Fruit fly (Drosophila melanogaster) whole organism, embryonic: ENCODE measurements around the gene RpL35.

ENCODE experiments used
- ATbp ChIP-seq: fragments of 200-800 bp; sonication (Bioruptor generic); optimal IDR thresholded peaks from 2 replicates; lab custom pipeline; 2017; ENCODE audit warnings: missing biosample characterization, mild to moderate bottlenecking, missing genetic modification characterization, missing genetic modification reagents
- BEAF-32 ChIP-seq: fragments of 200-800 bp; sonication (Bioruptor generic); optimal IDR thresholded peaks from 3 replicates; lab custom pipeline; 2017; ENCODE audit warnings: missing biosample characterization, missing genetic modification characterization, mild to moderate bottlenecking, moderate library complexity, missing genetic modification reagents
- Bgb ChIP-seq: fragments of 200-800 bp; sonication (Bioruptor generic); IDR thresholded peaks from 2 replicates; pipeline ENCODE4 v1.3.6; 2022; ENCODE audit warnings: missing biosample characterization, missing genetic modification characterization; ENCODE audit not compliant: partially characterized antibody
- CG10267 ChIP-seq: fragments of 200-800 bp; sonication (Bioruptor generic); optimal IDR thresholded peaks from 2 replicates; lab custom pipeline; 2018; ENCODE audit warnings: missing biosample characterization, mild to moderate bottlenecking, missing genetic modification characterization, moderate library complexity
- CG11504 ChIP-seq: fragments of 200-800 bp; sonication (Bioruptor generic); optimal IDR thresholded peaks from 3 replicates; lab custom pipeline; 2019; ENCODE audit warnings: missing biosample characterization, mild to moderate bottlenecking, missing genetic modification characterization, moderate library complexity
- CG14860 ChIP-seq: fragments of 200-800 bp; sonication (Bioruptor generic); IDR thresholded peaks from 3 replicates; pipeline ENCODE4 v1.3.6; 2022; ENCODE audit warnings: missing biosample characterization, missing genetic modification characterization; ENCODE audit not compliant: partially characterized antibody
- CG15601 ChIP-seq: fragments of 200-800 bp; sonication (Bioruptor generic); optimal IDR thresholded peaks from 3 replicates; lab custom pipeline; 2019; ENCODE audit warnings: missing biosample characterization, mild to moderate bottlenecking, missing genetic modification characterization, moderate library complexity
- CG17186 ChIP-seq: fragments of 200-800 bp; sonication (Bioruptor generic); optimal IDR thresholded peaks from 3 replicates; lab custom pipeline; 2017; ENCODE audit warnings: missing biosample characterization, missing genetic modification reagents, missing genetic modification characterization
- CG17829 ChIP-seq: fragments of 200-800 bp; optimal IDR thresholded peaks from 2 replicates; lab custom pipeline; 2019; ENCODE audit warnings: missing biosample characterization, mild to moderate bottlenecking, missing genetic modification characterization, moderate library complexity
- CG3281 ChIP-seq: fragments of 200-800 bp; sonication (Bioruptor generic); optimal IDR thresholded peaks from 3 replicates; lab custom pipeline; 2017; ENCODE audit warnings: missing biosample characterization, mild to moderate bottlenecking, missing genetic modification characterization
- CG33213 ChIP-seq: fragments of 200-800 bp; sonication (Bioruptor generic); optimal IDR thresholded peaks from 3 replicates; lab custom pipeline; 2016; ENCODE audit warnings: missing biosample characterization, missing genetic modification characterization
- CG7786 ChIP-seq: fragments of 200-800 bp; sonication (Bioruptor generic); optimal IDR thresholded peaks from 2 replicates; lab custom pipeline; 2016; ENCODE audit warnings: missing biosample characterization, missing genetic modification characterization
- CG8290 ChIP-seq, 3 experiments: fragments of 200-800 bp; sonication (Bioruptor generic); optimal IDR thresholded peaks; 2 replicates each; lab custom pipeline; 2016 to 2019; ENCODE audit warnings: missing biosample characterization in 3 of 3, missing genetic modification characterization in 3 of 3, mild to moderate bottlenecking in 2 of 3, moderate library complexity in 1 of 3
- Dll ChIP-seq: fragments of 200-800 bp; sonication (Bioruptor generic); IDR thresholded peaks from 4 replicates; pipeline ENCODE4 v1.3.6; 2022; ENCODE audit warnings: missing biosample characterization, missing genetic modification characterization; ENCODE audit not compliant: partially characterized antibody
- Doc3 ChIP-seq: fragments of 200-800 bp; sonication (Bioruptor generic); IDR thresholded peaks from 3 replicates; pipeline ENCODE4 v1.3.6; 2022; ENCODE audit warnings: missing biosample characterization, missing genetic modification characterization; ENCODE audit not compliant: partially characterized antibody
- Dp ChIP-seq: fragments of 200-800 bp; sonication (Bioruptor generic); optimal IDR thresholded peaks from 2 replicates; lab custom pipeline; 2018; ENCODE audit warnings: missing biosample characterization, mild to moderate bottlenecking, missing genetic modification characterization, moderate library complexity
- GATAe ChIP-seq: fragments of 200-800 bp; sonication (Bioruptor generic); conservative IDR thresholded peaks from 2 replicates; pipeline ENCODE4 v1.3.6; 2022; ENCODE audit warnings: missing biosample characterization, missing genetic modification characterization
- Gug ChIP-seq: fragments of 200-800 bp; sonication (Bioruptor generic); IDR thresholded peaks from 4 replicates; pipeline ENCODE4 v1.3.6; 2022; ENCODE audit warnings: missing biosample characterization, missing genetic modification characterization
- H15 ChIP-seq: fragments of 200-800 bp; sonication (Bioruptor generic); IDR thresholded peaks from 3 replicates; pipeline ENCODE4 v1.3.6; 2022; ENCODE audit warnings: missing biosample characterization, missing genetic modification characterization
- HLH4C ChIP-seq: fragments of 200-800 bp; sonication (Bioruptor generic); IDR thresholded peaks from 3 replicates; pipeline ENCODE4 v1.3.6; 2022; ENCODE audit warnings: missing biosample characterization, missing genetic modification characterization; ENCODE audit not compliant: partially characterized antibody
- HLHmδ ChIP-seq: fragments of 200-800 bp; sonication (Bioruptor generic); optimal IDR thresholded peaks from 2 replicates; lab custom pipeline; 2018; ENCODE audit warnings: missing biosample characterization, mild to moderate bottlenecking, missing genetic modification characterization, moderate library complexity
- Hand ChIP-seq: fragments of 200-800 bp; sonication (Bioruptor generic); optimal IDR thresholded peaks from 2 replicates; lab custom pipeline; 2017; ENCODE audit warnings: mild to moderate bottlenecking, missing biosample characterization, missing genetic modification reagents, missing genetic modification characterization
- MBD-R2 ChIP-seq: fragments of 200-800 bp; sonication (Bioruptor generic); IDR thresholded peaks from 2 replicates; pipeline ENCODE4 v1.3.6; 2022; ENCODE audit warnings: missing biosample characterization, missing genetic modification characterization
- Trl ChIP-seq, 3 experiments: fragments of >200 bp in 2 of 3; fragments of 200-800 bp in 1 of 3; sonication (Bioruptor generic) in 1 of 3; optimal IDR thresholded peaks; 2 replicates in 1 of 3; 3 replicates in 2 of 3; lab custom pipeline; 2016 to 2017; ENCODE audit warnings: missing biosample characterization in 1 of 3, missing genetic modification characterization in 1 of 3
- bbx ChIP-seq: fragments of 200-800 bp; sonication (Bioruptor generic); IDR thresholded peaks from 2 replicates; pipeline ENCODE4 v1.3.6; 2022; ENCODE audit warnings: missing biosample characterization, missing genetic modification characterization; ENCODE audit not compliant: partially characterized antibody
- bowl ChIP-seq: fragments of 200-800 bp; sonication (Bioruptor generic); IDR thresholded peaks from 2 replicates; pipeline ENCODE4 v1.3.6; 2022; ENCODE audit warnings: missing biosample characterization, missing genetic modification characterization
- crp ChIP-seq, 2 experiments: fragments of 200-800 bp; sonication (Bioruptor generic); optimal IDR thresholded peaks; 2 replicates in 1 of 2; 3 replicates in 1 of 2; lab custom pipeline; 2017; ENCODE audit warnings: missing biosample characterization in 2 of 2, missing genetic modification characterization in 2 of 2, mild to moderate bottlenecking in 1 of 2, moderate library complexity in 1 of 2
- fd3F ChIP-seq: fragments of 200-800 bp; sonication (Bioruptor generic); optimal IDR thresholded peaks from 2 replicates; lab custom pipeline; 2018; ENCODE audit warnings: missing biosample characterization, mild to moderate bottlenecking, missing genetic modification characterization, moderate library complexity
- gfzf ChIP-seq: fragments of 200-800 bp; sonication (Bioruptor generic); optimal IDR thresholded peaks from 2 replicates; lab custom pipeline; 2016; ENCODE audit warnings: missing biosample characterization, mild to moderate bottlenecking, missing genetic modification characterization, moderate library complexity
- gro ChIP-seq: fragments of 200-800 bp; sonication (Bioruptor generic); optimal IDR thresholded peaks from 2 replicates; lab custom pipeline; 2016; ENCODE audit warnings: missing biosample characterization, missing genetic modification characterization
- hb ChIP-seq: fragments of 200-800 bp; sonication (Bioruptor generic); IDR thresholded peaks from 3 replicates; pipeline ENCODE4 v1.3.6; 2022; ENCODE audit warnings: missing biosample characterization, missing genetic modification characterization; ENCODE audit not compliant: partially characterized antibody
- inv ChIP-seq: fragments of 200-800 bp; sonication (Bioruptor generic); IDR thresholded peaks from 2 replicates; pipeline ENCODE4 v1.3.6; 2022; ENCODE audit warnings: missing biosample characterization, missing genetic modification characterization; ENCODE audit not compliant: partially characterized antibody
- oc ChIP-seq: fragments of 200-800 bp; sonication (Bioruptor generic); optimal IDR thresholded peaks from 2 replicates; lab custom pipeline; 2018; ENCODE audit warnings: missing biosample characterization, mild to moderate bottlenecking, missing genetic modification characterization, moderate library complexity
- pzg ChIP-seq: fragments of 200-800 bp; sonication (Bioruptor generic); optimal IDR thresholded peaks from 3 replicates; lab custom pipeline; 2018; ENCODE audit warnings: missing biosample characterization, mild to moderate bottlenecking, missing genetic modification characterization, moderate library complexity
- row ChIP-seq: fragments of 200-800 bp; sonication (Bioruptor generic); IDR thresholded peaks from 3 replicates; pipeline ENCODE4 v1.3.6; 2022; ENCODE audit warnings: missing biosample characterization, missing genetic modification characterization
- sisA ChIP-seq: fragments of 200-800 bp; sonication (Bioruptor generic); IDR thresholded peaks from 2 replicates; pipeline ENCODE4 v1.3.6; 2022; ENCODE audit warnings: missing biosample characterization, missing genetic modification characterization
- sna ChIP-seq: fragments of 200-800 bp; sonication (Bioruptor generic); IDR thresholded peaks from 2 replicates; pipeline ENCODE4 v1.3.6; 2022; ENCODE audit warnings: missing biosample characterization, missing genetic modification characterization; ENCODE audit not compliant: partially characterized antibody
- stwl ChIP-seq: fragments of 200-800 bp; sonication (Bioruptor generic); optimal IDR thresholded peaks from 3 replicates; lab custom pipeline; 2018; ENCODE audit warnings: missing biosample characterization, mild to moderate bottlenecking, missing genetic modification characterization, moderate library complexity
- tap ChIP-seq: fragments of 200-800 bp; optimal IDR thresholded peaks from 3 replicates; lab custom pipeline; 2019; ENCODE audit warnings: missing biosample characterization, mild to moderate bottlenecking, missing genetic modification characterization, moderate library complexity
- tna ChIP-seq: fragments of 200-800 bp; sonication (Bioruptor generic); IDR thresholded peaks from 2 replicates; pipeline ENCODE4 v1.3.6; 2022; ENCODE audit warnings: missing biosample characterization, missing genetic modification characterization; ENCODE audit not compliant: partially characterized antibody
- trem ChIP-seq: fragments of 200-800 bp; optimal IDR thresholded peaks from 3 replicates; lab custom pipeline; 2019; ENCODE audit warnings: missing biosample characterization, mild to moderate bottlenecking, missing genetic modification characterization, moderate library complexity
- twi ChIP-seq: fragments of 200-800 bp; optimal IDR thresholded peaks from 2 replicates; lab custom pipeline; 2019; ENCODE audit warnings: missing biosample characterization, mild to moderate bottlenecking, missing genetic modification characterization, moderate library complexity
- yki ChIP-seq: fragments of >200 bp; optimal IDR thresholded peaks from 3 replicates; lab custom pipeline; 2018
- zen2 ChIP-seq: fragments of 200-800 bp; sonication (Bioruptor generic); IDR thresholded peaks from 3 replicates; pipeline ENCODE4 v1.3.6; 2022; ENCODE audit warnings: missing biosample characterization, missing genetic modification characterization; ENCODE audit not compliant: partially characterized antibody

The RpL35 gene

dm6 chrX:5690651-5691379, 18.6 kb downstream of the RpL35 start (continued):
- TF ChIP-seq HLH4C (GFP tag; lab: Robert Waterston, UW) (peak; percentile 53; the same call in 2 of the 3 replicates), row (GFP tag; lab: Robert Waterston, UW) (peak; percentile 55)

- TF ChIP-seq ATbp (GFP tag; lab: Kevin White, UChicago) (no peak), Dp (GFP tag; lab: Kevin White, UChicago) (peak; percentile 86), gro (GFP tag; lab: Kevin White, UChicago) (no peak), tna (peak; percentile 89), trem (tag; lab: Kevin White, UChicago) (peak; percentile 26), CG15601 (tag; lab: Kevin White, UChicago) (no peak), Bgb (GFP tag; lab: Robert Waterston, UW) (peak; percentile 69), Doc3 (peak; percentile 58), sisA (GFP tag; lab: Robert Waterston, UW) (no peak), sna (GFP tag; lab: Robert Waterston, UW) (peak; percentile 64; the same call in 1 of the 2 replicates), crp (GFP tag; optimal IDR thresholded peaks at IDR 0.05; lab: Kevin White, UChicago) (peak; percentile 5 to 88), Hand (GFP tag; lab: Kevin White, UChicago) (no peak), fd3F (no peak), CG3281 (GFP tag; lab: Kevin White, UChicago) (no peak), MBD-R2 (peak; percentile 62), gfzf (GFP tag; lab: Kevin White, UChicago) (peak; percentile 14), Trl (optimal IDR thresholded peaks at IDR 0.05; lab: Kevin White, UChicago) (no peak), Trl (GFP tag; optimal IDR thresholded peaks at IDR 0.05; lab: Kevin White, UChicago) (no peak), stwl (tag; lab: Kevin White, UChicago) (peak; percentile 25), CG7786 (GFP tag; lab: Kevin White, UChicago) (no peak), Dll (peak; percentile 76), yki (lab: Kevin White, UChicago) (no peak), pzg (peak; percentile 49), twi (tag; lab: Kevin White, UChicago) (peak; percentile 6), CG17829 (tag; lab: Kevin White, UChicago) (no peak), CG11504 (tag; lab: Kevin White, UChicago) (no peak), Gug (GFP tag; lab: Robert Waterston, UW) (no peak), CG10267 (peak; percentile 3), zen2 (peak; percentile 83), CG14860 (GFP tag; lab: Robert Waterston, UW) (peak; percentile 71), CG17186 (GFP tag; lab: Kevin White, UChicago) (peak; percentile 8), H15 (GFP tag; lab: Robert Waterston, UW) (no peak), BEAF-32 (GFP tag; lab: Kevin White, UChicago) (peak; percentile 66), CG8290 (GFP tag; optimal IDR thresholded peaks at IDR 0.05; lab: Kevin White, UChicago) (no peak), CG8290 (tag; optimal IDR thresholded peaks at IDR 0.05; lab: Kevin White, UChicago) (no peak), GATAe (GFP tag; lab: Robert Waterston, UW) (no peak), oc (tag; lab: Kevin White, UChicago) (no peak), bbx (GFP tag; lab: Robert Waterston, UW) (peak; percentile 74), HLHmδ (GFP tag; lab: Kevin White, UChicago) (no peak), inv (GFP tag; lab: Robert Waterston, UW) (peak; percentile 34; the same call in 1 of the 2 replicates), hb (peak; percentile 69; the same call in 2 of the 3 replicates), bowl (GFP tag; lab: Robert Waterston, UW) (no peak), tap (tag; lab: Kevin White, UChicago) (no peak), CG33213 (GFP tag; lab: Kevin White, UChicago) (no peak)
These were observed 22.8 kb downstream of the RpL35 start, which contains the start of gene CG3149 for dm6 chrX:5695035-5695434. CG3149 (minus strand) TSS chrX:5695205.
